Fruit fly (Drosophila melanogaster): ENCODE measurements around the gene fz2.

fz2 gene

DNA sequence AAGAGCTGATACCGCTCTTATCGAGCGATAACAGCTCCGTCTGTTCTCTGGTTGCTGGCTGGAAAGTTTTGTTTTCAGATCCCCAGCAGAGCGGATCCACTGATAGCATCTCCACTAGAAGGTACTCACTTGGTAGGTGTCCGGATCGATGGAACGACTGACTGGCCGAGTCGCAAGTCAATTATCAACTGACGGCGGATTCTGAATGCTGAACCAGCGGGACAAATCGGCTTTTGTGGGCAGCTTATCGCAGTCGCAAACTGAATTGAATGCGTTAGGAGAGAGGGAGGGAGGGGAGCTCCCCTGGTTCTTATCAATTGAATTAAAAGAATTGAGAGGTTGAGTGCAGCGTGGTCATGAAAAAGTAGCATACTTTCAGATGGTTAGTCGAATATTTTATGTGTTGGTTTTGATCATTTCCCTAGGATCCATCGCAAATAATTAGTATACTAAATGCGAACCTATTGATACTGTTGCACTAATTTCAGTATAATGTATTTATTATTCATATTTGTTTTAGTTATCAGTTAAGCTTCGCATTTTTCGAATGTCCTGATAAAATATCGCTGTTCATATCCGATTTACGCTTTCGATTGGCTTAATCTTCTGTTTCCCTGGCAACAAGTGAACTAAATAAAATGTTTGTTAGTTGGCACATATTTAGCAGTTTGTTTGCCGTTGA, 33.7 kb upstream of the fz2 start, which contains the start of the genes Aldh7A1 and CG14085:
Aldh7A1 (minus strand) TSS at position 194 of the 682 bp plus-strand sequence.
CG14085 (plus strand) TSS at position 632 of the 682 bp plus-strand sequence.
- TF ChIP-seq Dif (GFP tag; optimal IDR thresholded peaks at IDR 0.05; ENCODE audit: partially characterized antibody) (peak; percentile 59), psq (GFP tag; optimal IDR thresholded peaks at IDR 0.05) (no peak), Rel (GFP tag; optimal IDR thresholded peaks at IDR 0.05) (no peak), Rel (tag; optimal IDR thresholded peaks at IDR 0.05) (peak; percentile 51), Hr78 (GFP tag; optimal IDR thresholded peaks at IDR 0.05) (no peak), GATAd (GFP tag; optimal IDR thresholded peaks at IDR 0.05) (peak; percentile 65), foxo (GFP tag; optimal IDR thresholded peaks at IDR 0.05) (peak in 1 of 2 experiments; percentile 23), brk (GFP tag; optimal IDR thresholded peaks at IDR 0.05) (no peak), fru (GFP tag; optimal IDR thresholded peaks at IDR 0.05) (peak; percentile 10), h (GFP tag; optimal IDR thresholded peaks at IDR 0.05) (peak; percentile 48), rgr (GFP tag; optimal IDR thresholded peaks at IDR 0.05) (peak; percentile 56), br (GFP tag; optimal IDR thresholded peaks at IDR 0.05) (peak; percentile 25)

DNA sequence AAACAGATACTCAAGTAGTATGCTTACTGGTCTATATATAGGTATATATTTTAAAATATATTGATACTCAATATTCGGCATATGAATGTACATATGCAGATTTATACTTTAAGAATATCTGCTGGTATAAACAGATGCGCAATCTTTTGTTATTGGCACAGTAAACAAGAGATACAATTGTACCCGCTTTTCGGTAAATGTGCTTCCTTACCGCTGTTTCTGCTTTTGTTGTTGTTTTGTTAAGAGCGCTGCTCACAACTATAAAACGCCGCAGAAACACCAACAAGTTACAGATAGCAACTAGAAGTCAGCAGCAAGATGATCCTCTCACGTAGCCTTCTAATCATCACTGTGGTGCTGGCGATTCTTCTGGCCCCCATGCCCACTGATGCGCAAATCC, 30.6 kb upstream of the fz2 start, which contains the start of gene CG45081:
CG45081 (plus strand) TSS at position 301 of the 400 bp plus-strand sequence.
- TF ChIP-seq OdsH (GFP tag; optimal IDR thresholded peaks at IDR 0.05): no peak
- TF ChIP-seq rgr (GFP tag; optimal IDR thresholded peaks at IDR 0.05): peak; percentile 0
- TF ChIP-seq tai (GFP tag; optimal IDR thresholded peaks at IDR 0.05): no peak
- no peak for TF ChIP-seq lola (GFP tag; optimal IDR thresholded peaks at IDR 0.05)
- no peak for TF ChIP-seq Abd-B (GFP tag; optimal IDR thresholded peaks at IDR 0.05)

DNA sequence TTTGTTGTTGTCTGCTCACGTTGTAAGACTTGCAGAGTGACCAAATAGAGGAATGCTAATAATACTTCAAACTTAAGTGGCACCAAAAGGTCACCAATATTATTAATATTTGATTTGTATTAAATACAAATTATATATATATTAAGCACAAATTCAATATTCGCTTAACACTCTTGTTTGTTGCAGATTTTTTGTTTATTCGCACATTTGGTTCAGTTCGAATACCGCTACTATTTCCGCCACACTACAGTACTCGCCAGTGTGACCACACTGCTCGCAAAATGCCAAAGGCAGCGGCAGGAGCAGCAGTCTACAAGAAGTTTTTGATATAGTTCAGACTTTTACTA, 28.9 kb upstream of the fz2 start, which contains the start of gene Max:
Max (minus strand) TSS at position 44 of the 347 bp plus-strand sequence.
- peak; percentile 13 for TF ChIP-seq Hr83 (GFP tag; optimal IDR thresholded peaks at IDR 0.05; ENCODE audit: poor library complexity, severe bottlenecking)
- no peak for TF ChIP-seq Mio (GFP tag; optimal IDR thresholded peaks at IDR 0.05)
- TF ChIP-seq foxo (GFP tag; optimal IDR thresholded peaks at IDR 0.05): peak in 1 of 2 experiments; percentile 78
- TF ChIP-seq Vsx2 (GFP tag; optimal IDR thresholded peaks at IDR 0.05; ENCODE audit: partially characterized antibody): no peak
- TF ChIP-seq psq (GFP tag; optimal IDR thresholded peaks at IDR 0.05): peak; percentile 58
- TF ChIP-seq lola (GFP tag; optimal IDR thresholded peaks at IDR 0.05): no peak
- no peak for TF ChIP-seq pan (optimal IDR thresholded peaks at IDR 0.05)
- peak; percentile 32 for TF ChIP-seq ey (GFP tag; optimal IDR thresholded peaks at IDR 0.05)
- peak; percentile 32 for TF ChIP-seq sage (GFP tag; optimal IDR thresholded peaks at IDR 0.05)
- no peak for TF ChIP-seq sv (GFP tag; optimal IDR thresholded peaks at IDR 0.05)
- TF ChIP-seq CrebA (GFP tag; optimal IDR thresholded peaks at IDR 0.05; ENCODE audit: borderline replicate concordance): no peak
- TF ChIP-seq Jra (GFP tag; optimal IDR thresholded peaks at IDR 0.05): no peak
- peak; percentile 41 for TF ChIP-seq OdsH (GFP tag; optimal IDR thresholded peaks at IDR 0.05)
- peak; percentile 75 for TF ChIP-seq rgr (GFP tag; optimal IDR thresholded peaks at IDR 0.05)
- TF ChIP-seq brk (GFP tag; optimal IDR thresholded peaks at IDR 0.05): no peak
- TF ChIP-seq CG32264 (GFP tag; optimal IDR thresholded peaks at IDR 0.05): no peak
- TF ChIP-seq tai (GFP tag; optimal IDR thresholded peaks at IDR 0.05): no peak
- no peak for TF ChIP-seq Abd-B (GFP tag; optimal IDR thresholded peaks at IDR 0.05)
- no peak for TF ChIP-seq Dfd (GFP tag; optimal IDR thresholded peaks at IDR 0.05)
- TF ChIP-seq Hr78 (GFP tag; optimal IDR thresholded peaks at IDR 0.05): no peak
- no peak for TF ChIP-seq N (GFP tag; optimal IDR thresholded peaks at IDR 0.05)
- no peak for TF ChIP-seq woc (GFP tag; optimal IDR thresholded peaks at IDR 0.05)
- no peak for TF ChIP-seq Rel (GFP tag; optimal IDR thresholded peaks at IDR 0.05)
- TF ChIP-seq Rel (tag; optimal IDR thresholded peaks at IDR 0.05): peak; percentile 40
- no peak for TF ChIP-seq dsf (GFP tag; optimal IDR thresholded peaks at IDR 0.05; ENCODE audit: borderline replicate concordance)
- TF ChIP-seq GATAd (GFP tag; optimal IDR thresholded peaks at IDR 0.05): no peak
- peak; percentile 37 for TF ChIP-seq Hnf4 (GFP tag; optimal IDR thresholded peaks at IDR 0.05)
- peak; percentile 57 for TF ChIP-seq h (GFP tag; optimal IDR thresholded peaks at IDR 0.05)
- TF ChIP-seq dmrt93B (GFP tag; optimal IDR thresholded peaks at IDR 0.05): no peak
- TF ChIP-seq fru (GFP tag; optimal IDR thresholded peaks at IDR 0.05): peak; percentile 35
- peak; percentile 6 for TF ChIP-seq Myc (optimal IDR thresholded peaks at IDR 0.05)
- peak; percentile 78 for TF ChIP-seq HLH106 (tag; optimal IDR thresholded peaks at IDR 0.05)
- no peak for TF ChIP-seq usp (GFP tag; optimal IDR thresholded peaks at IDR 0.05)
- TF ChIP-seq jim (GFP tag; optimal IDR thresholded peaks at IDR 0.05): no peak
- peak; percentile 68 for TF ChIP-seq CG9705 (GFP tag; optimal IDR thresholded peaks at IDR 0.05)
- no peak for TF ChIP-seq dl (GFP tag; optimal IDR thresholded peaks at IDR 0.05; ENCODE audit: insufficient read depth in 1 of 2, partially characterized antibody in 2 of 2)
- TF ChIP-seq Dif (GFP tag; optimal IDR thresholded peaks at IDR 0.05; ENCODE audit: partially characterized antibody): no peak
- TF ChIP-seq Sp1 (GFP tag; optimal IDR thresholded peaks at IDR 0.05): peak; percentile 73
- peak; percentile 4 for TF ChIP-seq br (GFP tag; optimal IDR thresholded peaks at IDR 0.05)
